Fruit fly (Drosophila melanogaster) whole organism, pupa: ENCODE measurements around the gene CG6511.

ENCODE experiments used
- CG10348 ChIP-seq: fragments of 200-800 bp; sonication (Bioruptor generic); IDR thresholded peaks from 2 replicates; pipeline ENCODE4 v1.3.6; 2022; ENCODE audit warnings: missing biosample characterization, missing genetic modification characterization
- CG12605 ChIP-seq: fragments of 200-800 bp; sonication (Bioruptor generic); IDR thresholded peaks from 2 replicates; pipeline ENCODE4 v1.3.6; 2022; ENCODE audit warnings: missing biosample characterization, missing genetic modification characterization
- CG13204 ChIP-seq: fragments of 200-800 bp; sonication (Bioruptor generic); optimal IDR thresholded peaks from 2 replicates; lab custom pipeline; 2018; ENCODE audit warnings: missing biosample characterization, mild to moderate bottlenecking, missing genetic modification characterization, moderate library complexity
- CG14655 ChIP-seq: fragments of 200-800 bp; sonication (Bioruptor generic); optimal IDR thresholded peaks from 3 replicates; lab custom pipeline; 2017; ENCODE audit warnings: mild to moderate bottlenecking, missing biosample characterization, missing genetic modification reagents, missing genetic modification characterization
- CG15710 ChIP-seq: fragments of 200-800 bp; sonication (Bioruptor generic); optimal IDR thresholded peaks from 2 replicates; lab custom pipeline; 2018; ENCODE audit warnings: missing biosample characterization, mild to moderate bottlenecking, missing genetic modification characterization, moderate library complexity
- CG17806 ChIP-seq: fragments of 200-800 bp; sonication (Bioruptor generic); optimal IDR thresholded peaks from 2 replicates; lab custom pipeline; 2018; ENCODE audit warnings: missing biosample characterization, mild to moderate bottlenecking, missing genetic modification characterization, moderate library complexity
- CG32121 ChIP-seq: fragments of 200-800 bp; sonication (Bioruptor generic); IDR thresholded peaks from 2 replicates; pipeline ENCODE4 v1.3.6; 2022; ENCODE audit warnings: missing biosample characterization, missing genetic modification characterization
- CG34367 ChIP-seq: fragments of 200-800 bp; sonication (Bioruptor generic); optimal IDR thresholded peaks from 2 replicates; lab custom pipeline; 2018; ENCODE audit warnings: missing biosample characterization, mild to moderate bottlenecking, missing genetic modification characterization
- CG4496 ChIP-seq: fragments of 200-800 bp; sonication (Bioruptor generic); IDR thresholded peaks from 3 replicates; pipeline ENCODE4 v1.3.6; 2022; ENCODE audit warnings: missing biosample characterization, missing genetic modification characterization
- CG8159 ChIP-seq: fragments of 200-800 bp; sonication (Bioruptor generic); optimal IDR thresholded peaks from 3 replicates; lab custom pipeline; 2018; ENCODE audit warnings: missing biosample characterization, mild to moderate bottlenecking, missing genetic modification characterization, moderate library complexity
- CG8301 ChIP-seq: fragments of 200-800 bp; sonication (Bioruptor generic); optimal IDR thresholded peaks from 2 replicates; lab custom pipeline; 2018; ENCODE audit warnings: missing biosample characterization, mild to moderate bottlenecking, missing genetic modification characterization
- CG9948 ChIP-seq: fragments of 200-800 bp; sonication (Bioruptor generic); optimal IDR thresholded peaks from 2 replicates; lab custom pipeline; 2018; ENCODE audit warnings: missing biosample characterization, mild to moderate bottlenecking, missing genetic modification characterization, moderate library complexity
- D1 ChIP-seq: fragments of 200-800 bp; sonication (Bioruptor generic); optimal IDR thresholded peaks from 2 replicates; lab custom pipeline; 2018; ENCODE audit warnings: missing biosample characterization, mild to moderate bottlenecking, missing genetic modification characterization, moderate library complexity
- EcR ChIP-seq: fragments of 200-800 bp; sonication (Bioruptor generic); optimal IDR thresholded peaks from 3 replicates; lab custom pipeline; 2019; ENCODE audit warnings: missing biosample characterization, missing genetic modification characterization, mild to moderate bottlenecking, moderate library complexity, missing genetic modification reagents
- Ets98B ChIP-seq: fragments of 200-800 bp; sonication (Bioruptor generic); IDR thresholded peaks from 2 replicates; pipeline ENCODE4 v1.3.6; 2022; ENCODE audit warnings: missing biosample characterization, missing genetic modification characterization
- Pif1A ChIP-seq: fragments of 200-800 bp; sonication (Bioruptor generic); optimal IDR thresholded peaks from 3 replicates; lab custom pipeline; 2016; ENCODE audit warnings: missing biosample characterization, missing genetic modification characterization
- Pif1B ChIP-seq: fragments of 200-800 bp; sonication (Bioruptor generic); optimal IDR thresholded peaks from 3 replicates; lab custom pipeline; 2016; ENCODE audit warnings: missing biosample characterization, missing genetic modification characterization
- Snoo ChIP-seq: fragments of 200-800 bp; sonication (Bioruptor generic); optimal IDR thresholded peaks from 3 replicates; lab custom pipeline; 2017; ENCODE audit warnings: missing biosample characterization, mild to moderate bottlenecking, missing genetic modification characterization, inconsistent platforms
- fd96Ca ChIP-seq: fragments of 200-800 bp; sonication (Bioruptor generic); IDR thresholded peaks from 3 replicates; pipeline ENCODE4 v1.3.6; 2022; ENCODE audit warnings: missing biosample characterization, missing genetic modification characterization
- gl ChIP-seq: fragments of 200-800 bp; sonication (Bioruptor generic); optimal IDR thresholded peaks from 2 replicates; lab custom pipeline; 2018; ENCODE audit warnings: missing biosample characterization, mild to moderate bottlenecking, missing genetic modification characterization
- rn ChIP-seq: fragments of 200-800 bp; sonication (Bioruptor generic); IDR thresholded peaks from 2 replicates; pipeline ENCODE4 v1.3.6; 2022; ENCODE audit warnings: missing biosample characterization, missing genetic modification characterization

CG6511 gene

dm6 chr3L:8697862-8698261 is 23.3 kb upstream of the CG6511 start:
- TF ChIP-seq CG14655 (GFP tag; lab: Kevin White, UChicago): no peak
- TF ChIP-seq CG17806 (tag; lab: Kevin White, UChicago): no peak
- TF ChIP-seq D1: no peak
- TF ChIP-seq CG12605 (GFP tag; lab: Robert Waterston, UW): no peak
- no peak for TF ChIP-seq CG8159 (tag; lab: Kevin White, UChicago)
- TF ChIP-seq CG13204 (GFP tag; lab: Kevin White, UChicago): peak; percentile 84
- TF ChIP-seq CG32121 (GFP tag; lab: Robert Waterston, UW): 0 out of 2 replicates have a peak, but pooled peaks have one; percentile 16
- peak; percentile 45 for TF ChIP-seq EcR (GFP tag; lab: Kevin White, UChicago)
- TF ChIP-seq Ets98B (GFP tag; lab: Robert Waterston, UW): 0 out of 2 replicates have a peak, but pooled peaks have one; percentile 6
- no peak for TF ChIP-seq CG34367 (tag; lab: Kevin White, UChicago)
- TF ChIP-seq Pif1A (GFP tag; lab: Kevin White, UChicago): no peak
- TF ChIP-seq fd96Ca (GFP tag; lab: Robert Waterston, UW): peak; percentile 41; the same call in 1 of the 3 replicates
- TF ChIP-seq CG9948 (tag; lab: Kevin White, UChicago): no peak
- TF ChIP-seq CG10348 (GFP tag; lab: Robert Waterston, UW): no peak
- no peak for TF ChIP-seq rn (GFP tag; lab: Robert Waterston, UW)
- TF ChIP-seq Pif1B (GFP tag; lab: Kevin White, UChicago): no peak
- TF ChIP-seq Snoo (tag; lab: Kevin White, UChicago): peak; percentile 5
- no peak for TF ChIP-seq CG8301 (tag; lab: Kevin White, UChicago)
- peak; percentile 49 for TF ChIP-seq CG4496 (GFP tag; lab: Robert Waterston, UW)
- no peak for TF ChIP-seq CG15710
- TF ChIP-seq gl: peak; percentile 55

- TF ChIP-seq fd96Ca (GFP tag; lab: Robert Waterston, UW): peak; percentile 19; the same call in 1 of the 3 replicates
- TF ChIP-seq CG34367 (tag; lab: Kevin White, UChicago): no peak
- TF ChIP-seq CG4496 (GFP tag; lab: Robert Waterston, UW): 0 out of 3 replicates have a peak, but pooled peaks have one; percentile 33
- TF ChIP-seq Pif1B (GFP tag; lab: Kevin White, UChicago): no peak
- TF ChIP-seq gl: no peak
- TF ChIP-seq Pif1A (GFP tag; lab: Kevin White, UChicago): no peak
- TF ChIP-seq rn (GFP tag; lab: Robert Waterston, UW): no peak
These were observed 22.5 kb upstream of the CG6511 start for dm6 chr3L:8698493-8699166.

dm6 chr3L:8699612-8700011 is 21.5 kb upstream of the CG6511 start:
- TF ChIP-seq CG10348 (GFP tag; lab: Robert Waterston, UW) (no peak), EcR (GFP tag; lab: Kevin White, UChicago) (peak; percentile 82), CG8159 (tag; lab: Kevin White, UChicago) (no peak), CG4496 (GFP tag; lab: Robert Waterston, UW) (no peak), CG8301 (tag; lab: Kevin White, UChicago) (no peak), CG13204 (GFP tag; lab: Kevin White, UChicago) (no peak), fd96Ca (GFP tag; lab: Robert Waterston, UW) (0 out of 3 replicates have a peak, but pooled peaks have one; percentile 13), CG32121 (GFP tag; lab: Robert Waterston, UW) (peak; percentile 32; the same call in 1 of the 2 replicates), Pif1A (GFP tag; lab: Kevin White, UChicago) (no peak), CG12605 (GFP tag; lab: Robert Waterston, UW) (no peak)
- TF ChIP-seq, all 21 proteins: peak for 3

dm6 chr3L:8700054-8700642 is 21.0 kb upstream of the CG6511 start:
- TF ChIP-seq EcR (GFP tag; lab: Kevin White, UChicago) (peak; percentile 37), CG32121 (GFP tag; lab: Robert Waterston, UW) (no peak), CG13204 (GFP tag; lab: Kevin White, UChicago) (peak; percentile 47), Snoo (tag; lab: Kevin White, UChicago) (no peak), Ets98B (GFP tag; lab: Robert Waterston, UW) (no peak), CG8159 (tag; lab: Kevin White, UChicago) (no peak), CG15710 (no peak), CG8301 (tag; lab: Kevin White, UChicago) (no peak), CG9948 (tag; lab: Kevin White, UChicago) (no peak), CG34367 (tag; lab: Kevin White, UChicago) (no peak), CG17806 (tag; lab: Kevin White, UChicago) (no peak)

- TF ChIP-seq CG14655 (GFP tag; lab: Kevin White, UChicago): peak; percentile 68
- peak; percentile 22; the same call in 1 of the 2 replicates for TF ChIP-seq rn (GFP tag; lab: Robert Waterston, UW)
- peak; percentile 60 for TF ChIP-seq CG8301 (tag; lab: Kevin White, UChicago)
- peak; percentile 76 for TF ChIP-seq CG8159 (tag; lab: Kevin White, UChicago)
- no peak for TF ChIP-seq CG10348 (GFP tag; lab: Robert Waterston, UW)
- TF ChIP-seq CG32121 (GFP tag; lab: Robert Waterston, UW): peak; percentile 64; the same call in 1 of the 2 replicates
- TF ChIP-seq EcR (GFP tag; lab: Kevin White, UChicago): no peak
- peak; percentile 62; the same call in 1 of the 2 replicates for TF ChIP-seq Ets98B (GFP tag; lab: Robert Waterston, UW)
- TF ChIP-seq fd96Ca (GFP tag; lab: Robert Waterston, UW): peak; percentile 34; the same call in 1 of the 3 replicates
- TF ChIP-seq D1: peak; percentile 49
- no peak for TF ChIP-seq CG13204 (GFP tag; lab: Kevin White, UChicago)
- peak; percentile 18 for TF ChIP-seq Snoo (tag; lab: Kevin White, UChicago)
- TF ChIP-seq CG17806 (tag; lab: Kevin White, UChicago): peak; percentile 67
- TF ChIP-seq CG4496 (GFP tag; lab: Robert Waterston, UW): peak; percentile 59
- TF ChIP-seq Pif1A (GFP tag; lab: Kevin White, UChicago): peak; percentile 44
- peak; percentile 71 for TF ChIP-seq CG15710
- TF ChIP-seq CG9948 (tag; lab: Kevin White, UChicago): peak; percentile 76
- peak; percentile 35 for TF ChIP-seq Pif1B (GFP tag; lab: Kevin White, UChicago)
- TF ChIP-seq gl: peak; percentile 20
- no peak for TF ChIP-seq CG12605 (GFP tag; lab: Robert Waterston, UW)
- TF ChIP-seq CG34367 (tag; lab: Kevin White, UChicago): peak; percentile 77
These were observed 20.4 kb upstream of the CG6511 start for dm6 chr3L:8700643-8701208.
